Worm (Caenorhabditis elegans) whole organism, L4/young adult: ENCODE measurements around the gene F54D10.7.

Experiments
- W03F9.2 ChIP-seq: fragments of 150-350 bp; optimal IDR thresholded peaks from 2 replicates; lab custom pipeline; 2014; ENCODE audit warnings: missing biosample characterization, missing genetic modification characterization
- dao-5 ChIP-seq: sonication (generic microtip); optimal IDR thresholded peaks from 2 replicates; lab custom pipeline; 2016; ENCODE audit warnings: missing genotype, missing genetic modification characterization, moderate library complexity, missing compliant biosample characterization
- him-1 ChIP-seq: sonication (generic microtip); optimal IDR thresholded peaks from 2 replicates; lab custom pipeline; 2016; ENCODE audit warnings: missing genotype, missing genetic modification reagents, missing genetic modification characterization, missing compliant biosample characterization

ce11 chrII:3805518-3805917, 15.6 kb downstream of the F54D10.7 start:
- TF ChIP-seq dao-5 (tag; lab: Kevin White, UChicago) = no peak
- no peak for TF ChIP-seq him-1 (tag; lab: Kevin White, UChicago)
- no peak for TF ChIP-seq W03F9.2
